Worm (Caenorhabditis elegans): ENCODE measurements around the gene mom-2.

DNA sequence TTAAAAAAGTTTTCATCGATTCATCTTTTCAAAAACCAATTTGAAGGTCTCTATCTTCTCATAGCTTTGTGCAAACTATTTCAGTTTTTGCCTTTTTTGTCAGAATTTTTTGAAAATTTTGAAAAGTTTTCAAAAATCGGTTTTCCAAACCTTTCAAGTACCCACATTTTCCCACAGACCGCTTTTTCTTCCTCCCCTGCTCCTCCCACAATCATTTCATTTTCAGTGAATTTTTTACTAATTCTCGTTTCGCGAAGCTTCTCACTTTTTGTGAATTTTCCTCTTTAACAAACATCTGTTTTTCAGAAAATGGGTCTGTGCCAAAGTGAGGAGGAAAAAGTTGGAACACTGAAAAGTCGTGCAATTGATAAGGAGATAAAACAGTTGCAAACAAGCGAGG, 14.9 kb downstream of the mom-2 start, which contains the start of gene gpa-2:
- TF ChIP-seq pha-4 (tag; optimal IDR thresholded peaks at IDR 0.05) (no peak), lin-13 (tag; optimal IDR thresholded peaks at IDR 0.05) (no peak), unc-62 (GFP tag; optimal IDR thresholded peaks at IDR 0.05) (no peak), sptf-1 (tag; optimal IDR thresholded peaks at IDR 0.05) (no peak), mep-1 (tag; optimal IDR thresholded peaks at IDR 0.05) (no peak)
